Fruit fly (Drosophila melanogaster) whole organism, adult: Measurements from ENCODE around the gene CG14856.

Source experiments
- CG12768 ChIP-seq: fragments of 200-800 bp; sonication (Bioruptor generic); optimal IDR thresholded peaks from 2 replicates; lab custom pipeline; 2017; ENCODE audit warnings: missing biosample characterization, missing genetic modification characterization, mild to moderate bottlenecking, moderate library complexity, missing genetic modification reagents
- CG14711 ChIP-seq: fragments of 200-800 bp; sonication (Bioruptor generic); optimal IDR thresholded peaks from 2 replicates; lab custom pipeline; 2018; ENCODE audit warnings: missing biosample characterization, mild to moderate bottlenecking, missing genetic modification characterization, moderate library complexity
- CG1620 ChIP-seq: fragments of 200-800 bp; sonication (Bioruptor generic); optimal IDR thresholded peaks from 2 replicates; lab custom pipeline; 2016; ENCODE audit warnings: missing biosample characterization, missing genetic modification characterization
- CG33017 ChIP-seq: fragments of 200-800 bp; sonication (Bioruptor generic); optimal IDR thresholded peaks from 2 replicates; lab custom pipeline; 2018; ENCODE audit warnings: missing biosample characterization, mild to moderate bottlenecking, missing genetic modification characterization, moderate library complexity
- CG7045 ChIP-seq: fragments of 200-800 bp; sonication (Bioruptor generic); optimal IDR thresholded peaks from 2 replicates; lab custom pipeline; 2017; ENCODE audit warnings: missing biosample characterization, mild to moderate bottlenecking, missing genetic modification characterization
- Clk ChIP-seq: fragments of 200-800 bp; sonication (Bioruptor generic); optimal IDR thresholded peaks from 2 replicates; lab custom pipeline; 2017; ENCODE audit warnings: missing biosample characterization, missing genetic modification characterization
- kay ChIP-seq: fragments of 200-800 bp; sonication (Bioruptor generic); peaks from one replicate; lab custom pipeline; 2016; ENCODE audit warnings: missing biosample characterization, missing genetic modification characterization, borderline replicate concordance

DNA sequence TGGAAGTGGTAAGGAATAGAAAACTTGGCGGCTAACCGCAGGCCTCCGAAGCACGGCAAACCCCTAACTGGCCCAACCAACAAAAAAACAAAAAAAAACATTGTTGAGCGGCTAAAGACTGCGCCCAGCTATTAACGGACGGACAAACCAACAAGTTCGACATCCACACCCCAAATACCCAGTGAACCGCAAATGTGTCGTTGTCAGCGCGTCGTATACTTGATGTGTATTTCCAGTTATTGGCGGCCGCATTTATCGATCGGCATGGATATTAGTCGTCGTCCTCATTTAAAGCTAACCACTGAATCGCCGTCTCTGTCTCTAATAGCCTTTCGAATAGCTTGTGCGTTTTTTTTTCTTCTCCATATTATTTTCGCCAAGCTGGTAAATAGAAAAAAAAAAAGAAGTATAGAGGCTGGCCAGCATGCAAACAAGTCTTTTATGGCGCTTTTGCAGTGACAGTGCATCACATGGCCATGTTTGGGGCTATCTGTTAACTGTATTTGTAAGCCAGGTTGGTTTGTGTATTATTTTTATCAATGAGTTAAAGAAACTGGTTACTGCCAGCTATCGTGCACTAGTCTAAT lies 32.3 kb upstream of the CG14856 start:
- TF ChIP-seq CG33017 (tag; lab: Kevin White, UChicago) (no peak), CG1620 (GFP tag; lab: Kevin White, UChicago) (no peak), kay (GFP tag; lab: Kevin White, UChicago) (no peak), CG12768 (GFP tag; lab: Kevin White, UChicago) (no peak), Clk (GFP tag; lab: Kevin White, UChicago) (no peak), CG14711 (tag; lab: Kevin White, UChicago) (no peak), CG7045 (GFP tag; lab: Kevin White, UChicago) (no peak)
